Worm (Caenorhabditis elegans): Measurements from ENCODE around the gene bath-21.
"Not testable (repeated sequence)": the region's sequence is repeated elsewhere in the genome, so short reads cannot be mapped to it uniquely, and the experiment has no call there.

The bath-21 gene

ce11 chrII:2026525-2026924 lies at the start of gene bath-21:
bath-21 (minus strand) TSS chrII:2026625.
- TF ChIP-seq tab-1 (GFP tag; IDR thresholded peaks at IDR 0.05) (no peak), T22C8.4 (GFP tag; IDR thresholded peaks at IDR 0.05) (no peak), ztf-23 (GFP tag; IDR thresholded peaks at IDR 0.05) (no peak), cog-1 (tag; optimal IDR thresholded peaks at IDR 0.05) (no peak), med-1 (GFP tag; optimal IDR thresholded peaks at IDR 0.05; ENCODE audit: insufficient read depth) (no peak), flt-1 (GFP tag; IDR thresholded peaks at IDR 0.05) (no peak)

ce11 chrII:2075513-2075912 lies 49.1 kb upstream of the bath-21 start, which contains the start of gene F07E5.8:
F07E5.8 (minus strand) TSS chrII:2075613.
- no peak for TF ChIP-seq flt-1 (GFP tag; IDR thresholded peaks at IDR 0.05)
- no peak for TF ChIP-seq ztf-23 (GFP tag; IDR thresholded peaks at IDR 0.05)
- TF ChIP-seq cog-1 (tag; optimal IDR thresholded peaks at IDR 0.05): no peak
- no peak for TF ChIP-seq klf-2 (GFP tag; conservative IDR thresholded peaks at IDR 0.05)
- no peak for TF ChIP-seq ztf-29 (GFP tag; IDR thresholded peaks at IDR 0.05)
- TF ChIP-seq T22C8.4 (GFP tag; IDR thresholded peaks at IDR 0.05): no peak
- TF ChIP-seq med-1 (GFP tag; optimal IDR thresholded peaks at IDR 0.05; ENCODE audit: insufficient read depth): no peak
- no peak for TF ChIP-seq ref-1 (GFP tag; conservative IDR thresholded peaks at IDR 0.05)
- TF ChIP-seq tab-1 (GFP tag; IDR thresholded peaks at IDR 0.05): no peak

- TF ChIP-seq ztf-29 (GFP tag; IDR thresholded peaks at IDR 0.05) (no peak), ref-1 (GFP tag; conservative IDR thresholded peaks at IDR 0.05) (no peak), T22C8.4 (GFP tag; IDR thresholded peaks at IDR 0.05) (no peak), cog-1 (tag; optimal IDR thresholded peaks at IDR 0.05) (no peak), tab-1 (GFP tag; IDR thresholded peaks at IDR 0.05) (no peak), ztf-23 (GFP tag; IDR thresholded peaks at IDR 0.05) (no peak), med-1 (GFP tag; optimal IDR thresholded peaks at IDR 0.05; ENCODE audit: insufficient read depth) (no peak), flt-1 (GFP tag; IDR thresholded peaks at IDR 0.05) (no peak), klf-2 (GFP tag; conservative IDR thresholded peaks at IDR 0.05) (no peak)
Observed at ce11 chrII:2071429-2071828, 45.0 kb upstream of the bath-21 start, which contains the start of gene F07E5.7. F07E5.7 (minus strand) TSS chrII:2071529.

- not testable (repeated sequence) for TF ChIP-seq T22C8.4 (GFP tag; IDR thresholded peaks at IDR 0.05); med-1 (GFP tag; optimal IDR thresholded peaks at IDR 0.05; ENCODE audit: insufficient read depth); flt-1 (GFP tag; IDR thresholded peaks at IDR 0.05)
Observed at ce11 chrII:2067451-2068021, 41.1 kb upstream of the bath-21 start, which contains the start of gene F07E5.12. F07E5.12 (plus strand) TSS chrII:2067971.

ce11 chrII:2064497-2064896 lies 38.1 kb upstream of the bath-21 start, which contains the start of gene fbxb-6:
fbxb-6 (plus strand) TSS chrII:2064797.
- TF ChIP-seq ztf-23 (GFP tag; IDR thresholded peaks at IDR 0.05) (no peak), klf-2 (GFP tag; conservative IDR thresholded peaks at IDR 0.05) (no peak), tab-1 (GFP tag; IDR thresholded peaks at IDR 0.05) (no peak), med-1 (GFP tag; optimal IDR thresholded peaks at IDR 0.05; ENCODE audit: insufficient read depth) (no peak), flt-1 (GFP tag; IDR thresholded peaks at IDR 0.05) (no peak), cog-1 (tag; optimal IDR thresholded peaks at IDR 0.05) (no peak), ztf-29 (GFP tag; IDR thresholded peaks at IDR 0.05) (no peak), T22C8.4 (GFP tag; IDR thresholded peaks at IDR 0.05) (no peak), ref-1 (GFP tag; conservative IDR thresholded peaks at IDR 0.05) (no peak)

- TF ChIP-seq ztf-29 (GFP tag; IDR thresholded peaks at IDR 0.05) (no peak), med-1 (GFP tag; optimal IDR thresholded peaks at IDR 0.05; ENCODE audit: insufficient read depth) (no peak), ref-1 (GFP tag; conservative IDR thresholded peaks at IDR 0.05) (no peak), T22C8.4 (GFP tag; IDR thresholded peaks at IDR 0.05) (no peak), flt-1 (GFP tag; IDR thresholded peaks at IDR 0.05) (no peak), cog-1 (tag; optimal IDR thresholded peaks at IDR 0.05) (no peak), ztf-23 (GFP tag; IDR thresholded peaks at IDR 0.05) (no peak), klf-2 (GFP tag; conservative IDR thresholded peaks at IDR 0.05) (no peak)
Observed at ce11 chrII:2063989-2064388, 37.6 kb upstream of the bath-21 start, which contains the start of gene F07E5.13. F07E5.13 (minus strand) TSS chrII:2064089.

ce11 chrII:2058985-2059384 lies 32.6 kb upstream of the bath-21 start, which contains the start of gene F07E5.5:
F07E5.5 (minus strand) TSS chrII:2059070.
- no peak for TF ChIP-seq cog-1 (tag; optimal IDR thresholded peaks at IDR 0.05)
- no peak for TF ChIP-seq med-1 (GFP tag; optimal IDR thresholded peaks at IDR 0.05; ENCODE audit: insufficient read depth)
- TF ChIP-seq tab-1 (GFP tag; IDR thresholded peaks at IDR 0.05): no peak
- no peak for TF ChIP-seq klf-2 (GFP tag; conservative IDR thresholded peaks at IDR 0.05)
- no peak for TF ChIP-seq T22C8.4 (GFP tag; IDR thresholded peaks at IDR 0.05)
- no peak for TF ChIP-seq flt-1 (GFP tag; IDR thresholded peaks at IDR 0.05)
- TF ChIP-seq ztf-23 (GFP tag; IDR thresholded peaks at IDR 0.05): no peak
- no peak for TF ChIP-seq ztf-29 (GFP tag; IDR thresholded peaks at IDR 0.05)
- TF ChIP-seq ref-1 (GFP tag; conservative IDR thresholded peaks at IDR 0.05): no peak

ce11 chrII:2051372-2051771 lies 24.9 kb upstream of the bath-21 start, which contains the start of gene fbxb-35:
fbxb-35 (plus strand) TSS chrII:2051672.
- no peak for TF ChIP-seq flt-1 (GFP tag; IDR thresholded peaks at IDR 0.05)
- TF ChIP-seq ref-1 (GFP tag; conservative IDR thresholded peaks at IDR 0.05): no peak
- no peak for TF ChIP-seq cog-1 (tag; optimal IDR thresholded peaks at IDR 0.05)
- TF ChIP-seq ztf-29 (GFP tag; IDR thresholded peaks at IDR 0.05): no peak

- TF ChIP-seq tab-1 (GFP tag; IDR thresholded peaks at IDR 0.05); ref-1 (GFP tag; conservative IDR thresholded peaks at IDR 0.05); ztf-23 (GFP tag; IDR thresholded peaks at IDR 0.05): not testable (repeated sequence)
Observed at ce11 chrII:2046556-2046955, 20.1 kb upstream of the bath-21 start, which contains the start of gene math-1. math-1 (minus strand) TSS chrII:2046656.

ce11 chrII:2045505-2045904 lies 19.1 kb upstream of the bath-21 start, which contains the start of gene bath-24:
bath-24 (minus strand) TSS chrII:2045605.
- TF ChIP-seq ref-1 (GFP tag; conservative IDR thresholded peaks at IDR 0.05) (no peak), cog-1 (tag; optimal IDR thresholded peaks at IDR 0.05) (no peak), med-1 (GFP tag; optimal IDR thresholded peaks at IDR 0.05; ENCODE audit: insufficient read depth) (no peak)
